Fruit fly (Drosophila melanogaster) whole organism, pupa: Measurements from ENCODE around the gene CG6726.

ENCODE experiments used
- CG13204 ChIP-seq: fragments of 200-800 bp; sonication (Bioruptor generic); optimal IDR thresholded peaks from 2 replicates; lab custom pipeline; 2018; ENCODE audit warnings: missing biosample characterization, mild to moderate bottlenecking, missing genetic modification characterization, moderate library complexity
- CG4496 ChIP-seq: fragments of 200-800 bp; sonication (Bioruptor generic); IDR thresholded peaks from 3 replicates; pipeline ENCODE4 v1.3.6; 2022; ENCODE audit warnings: missing biosample characterization, missing genetic modification characterization
- CG8159 ChIP-seq: fragments of 200-800 bp; sonication (Bioruptor generic); optimal IDR thresholded peaks from 3 replicates; lab custom pipeline; 2018; ENCODE audit warnings: missing biosample characterization, mild to moderate bottlenecking, missing genetic modification characterization, moderate library complexity
- Ets98B ChIP-seq: fragments of 200-800 bp; sonication (Bioruptor generic); IDR thresholded peaks from 2 replicates; pipeline ENCODE4 v1.3.6; 2022; ENCODE audit warnings: missing biosample characterization, missing genetic modification characterization
- Pif1A ChIP-seq: fragments of 200-800 bp; sonication (Bioruptor generic); optimal IDR thresholded peaks from 3 replicates; lab custom pipeline; 2016; ENCODE audit warnings: missing biosample characterization, missing genetic modification characterization
- Pif1B ChIP-seq: fragments of 200-800 bp; sonication (Bioruptor generic); optimal IDR thresholded peaks from 3 replicates; lab custom pipeline; 2016; ENCODE audit warnings: missing biosample characterization, missing genetic modification characterization

- TF ChIP-seq Pif1A, result no peak
- TF ChIP-seq Ets98B, result no peak
- no peak for TF ChIP-seq CG8159
- no peak for TF ChIP-seq Pif1B (GFP tag; lab: Kevin White, UChicago)
- no peak for TF ChIP-seq CG4496 (GFP tag; lab: Robert Waterston, UW)
- TF ChIP-seq CG13204, result no peak
Observed at dm6 chr3R:23088252-23088651, 3.3 kb upstream of the CG6726 start.
